Worm (Caenorhabditis elegans) whole organism, late embryonic: Measurements from ENCODE around the gene F58F6.6.

Source experiments
- C08G9.2 ChIP-seq: sonication (generic microtip); optimal IDR thresholded peaks from 2 replicates; lab custom pipeline; 2016; ENCODE audit warnings: mild to moderate bottlenecking, missing genetic modification characterization, moderate library complexity, missing compliant biosample characterization
- F13H6.1 ChIP-seq: sonication (generic microtip); optimal IDR thresholded peaks from 2 replicates; lab custom pipeline; 2016; ENCODE audit warnings: missing genetic modification characterization, missing compliant biosample characterization
- K02D7.2 ChIP-seq: sonication (generic microtip); optimal IDR thresholded peaks from 2 replicates; lab custom pipeline; 2017; ENCODE audit warnings: mild to moderate bottlenecking, missing genetic modification characterization, missing compliant biosample characterization
- K09A11.1 ChIP-seq: sonication (generic microtip); optimal IDR thresholded peaks from 2 replicates; lab custom pipeline; 2017; ENCODE audit warnings: antibody characterized with exemption, mild to moderate bottlenecking, missing genetic modification characterization, missing compliant biosample characterization; ENCODE audit not compliant: insufficient read depth
- ceh-18 ChIP-seq: sonication (generic microtip); optimal IDR thresholded peaks from 2 replicates; lab custom pipeline; 2016; ENCODE audit warnings: missing genetic modification characterization, missing compliant biosample characterization
- ceh-19 ChIP-seq: fragments of 200-800 bp; sonication (Bioruptor generic); optimal IDR thresholded peaks from 2 replicates; lab custom pipeline; 2018; ENCODE audit warnings: mild to moderate bottlenecking, missing genetic modification characterization, missing compliant biosample characterization
- ceh-22 ChIP-seq: sonication (generic microtip); optimal IDR thresholded peaks from 2 replicates; lab custom pipeline; 2017; ENCODE audit warnings: missing biosample characterization, missing genetic modification characterization
- ceh-30 ChIP-seq: fragments of 150-350 bp; optimal IDR thresholded peaks from 2 replicates; lab custom pipeline; 2014; ENCODE audit warnings: missing biosample characterization, missing genetic modification characterization
- ceh-34 ChIP-seq: sonication (generic microtip); optimal IDR thresholded peaks from 2 replicates; lab custom pipeline; 2016; ENCODE audit warnings: mild to moderate bottlenecking, missing genetic modification characterization, missing compliant biosample characterization
- ceh-48 ChIP-seq: sonication (generic microtip); optimal IDR thresholded peaks from 2 replicates; lab custom pipeline; 2016; ENCODE audit warnings: missing genetic modification characterization, inconsistent platforms, missing compliant biosample characterization
- ceh-6 ChIP-seq: fragments of 200-800 bp; sonication (Bioruptor generic); optimal IDR thresholded peaks from 2 replicates; lab custom pipeline; 2018; ENCODE audit warnings: mild to moderate bottlenecking, missing genetic modification characterization, missing compliant biosample characterization
- che-1 ChIP-seq: sonication (generic microtip); optimal IDR thresholded peaks from 2 replicates; lab custom pipeline; 2016; ENCODE audit warnings: mild to moderate bottlenecking, missing genetic modification characterization, missing compliant biosample characterization
- elt-2 ChIP-seq: sonication (generic microtip); optimal IDR thresholded peaks from 2 replicates; lab custom pipeline; 2016; ENCODE audit warnings: missing genetic modification reagents, missing genetic modification characterization, missing compliant biosample characterization
- eyg-1 ChIP-seq: sonication (generic microtip); optimal IDR thresholded peaks from 2 replicates; lab custom pipeline; 2016; ENCODE audit warnings: missing genotype, missing genetic modification characterization, missing compliant biosample characterization
- fax-1 ChIP-seq: sonication (generic microtip); optimal IDR thresholded peaks from 2 replicates; lab custom pipeline; 2016; ENCODE audit warnings: missing genotype, missing genetic modification characterization, missing compliant biosample characterization
- fkh-10 ChIP-seq: fragments of 150-350 bp; optimal IDR thresholded peaks from 2 replicates; lab custom pipeline; 2014; ENCODE audit warnings: missing biosample characterization, missing genetic modification reagents, missing genetic modification characterization
- fkh-6 ChIP-seq: sonication (generic microtip); optimal IDR thresholded peaks from 2 replicates; lab custom pipeline; 2016; ENCODE audit warnings: missing genetic modification characterization, missing compliant biosample characterization
- gmeb-2 ChIP-seq: sonication (generic microtip); optimal IDR thresholded peaks from 2 replicates; lab custom pipeline; 2016; ENCODE audit warnings: missing genetic modification characterization, inconsistent platforms, missing compliant biosample characterization
- hlh-13 ChIP-seq: fragments of 200-800 bp; sonication (Bioruptor generic); optimal IDR thresholded peaks from 2 replicates; lab custom pipeline; 2018; ENCODE audit warnings: mild to moderate bottlenecking, missing genetic modification characterization, missing compliant biosample characterization
- hlh-15 ChIP-seq: sonication (generic microtip); optimal IDR thresholded peaks from 2 replicates; lab custom pipeline; 2016; ENCODE audit warnings: missing genetic modification characterization, missing compliant biosample characterization
- hlh-8 ChIP-seq: sonication (generic microtip); optimal IDR thresholded peaks from 2 replicates; lab custom pipeline; 2016; ENCODE audit warnings: missing genotype, missing genetic modification characterization, missing compliant biosample characterization
- lim-6 ChIP-seq: sonication (generic microtip); optimal IDR thresholded peaks from 2 replicates; lab custom pipeline; 2016; ENCODE audit warnings: missing genetic modification characterization, missing compliant biosample characterization
- mec-3 ChIP-seq: sonication (generic microtip); optimal IDR thresholded peaks from 2 replicates; lab custom pipeline; 2016; ENCODE audit warnings: borderline replicate concordance, missing genetic modification characterization, missing compliant biosample characterization
- nfya-1 ChIP-seq: sonication (generic microtip); optimal IDR thresholded peaks from 2 replicates; lab custom pipeline; 2017; ENCODE audit warnings: missing genetic modification characterization, mild to moderate bottlenecking, missing compliant biosample characterization, antibody characterized with exemption, moderate library complexity
- nhr-232 ChIP-seq: sonication (generic microtip); optimal IDR thresholded peaks from 2 replicates; lab custom pipeline; 2016; ENCODE audit warnings: missing genetic modification characterization, missing compliant biosample characterization
- odd-2 ChIP-seq: sonication (generic microtip); optimal IDR thresholded peaks from 2 replicates; lab custom pipeline; 2017; ENCODE audit warnings: antibody characterized with exemption, mild to moderate bottlenecking, missing genetic modification characterization, missing compliant biosample characterization
- pag-3 ChIP-seq: sonication (generic microtip); optimal IDR thresholded peaks from 2 replicates; lab custom pipeline; 2016; ENCODE audit warnings: missing compliant biosample characterization, missing genetic modification characterization, borderline replicate concordance
- pha-2 ChIP-seq: sonication (generic microtip); optimal IDR thresholded peaks from 2 replicates; lab custom pipeline; 2017; ENCODE audit warnings: mild to moderate bottlenecking, missing genetic modification characterization, missing compliant biosample characterization
- pha-4 ChIP-seq: fragments of 150-350 bp; optimal IDR thresholded peaks from 2 replicates; lab custom pipeline; 2018; ENCODE audit warnings: missing biosample characterization, missing genetic modification reagents, missing genetic modification characterization
- ref-2 ChIP-seq: sonication (generic microtip); optimal IDR thresholded peaks from 2 replicates; lab custom pipeline; 2016; ENCODE audit warnings: missing genetic modification characterization, missing compliant biosample characterization
- rnt-1 ChIP-seq: sonication (generic microtip); optimal IDR thresholded peaks from 2 replicates; lab custom pipeline; 2016; ENCODE audit warnings: missing genetic modification characterization, missing compliant biosample characterization
- syd-9 ChIP-seq: sonication (generic microtip); optimal IDR thresholded peaks from 2 replicates; lab custom pipeline; 2016; ENCODE audit warnings: mild to moderate bottlenecking, missing genetic modification characterization, moderate library complexity, missing compliant biosample characterization
- ttx-3 ChIP-seq: sonication (generic microtip); optimal IDR thresholded peaks from 2 replicates; lab custom pipeline; 2016; ENCODE audit warnings: missing genetic modification reagents, missing genetic modification characterization, missing compliant biosample characterization
- unc-3 ChIP-seq, 2 experiments: fragments of 200-800 bp in 1 of 2; sonication (Bioruptor generic) in 1 of 2; sonication (generic microtip) in 1 of 2; conservative IDR thresholded peaks in 1 of 2; optimal IDR thresholded peaks in 1 of 2; 2 replicates each; pipeline versions ENCODE4 v1.3.6 to Lab custom; 2016 to 2022; ENCODE audit warnings: missing compliant biosample characterization in 2 of 2, missing genetic modification characterization in 2 of 2, missing genetic modification reagents in 1 of 2
- unc-42 ChIP-seq: sonication (generic microtip); optimal IDR thresholded peaks from 2 replicates; lab custom pipeline; 2016; ENCODE audit warnings: missing genotype, missing genetic modification characterization, missing compliant biosample characterization
- zip-5 ChIP-seq: sonication (generic microtip); optimal IDR thresholded peaks from 2 replicates; lab custom pipeline; 2016; ENCODE audit warnings: missing genetic modification characterization, missing compliant biosample characterization
- ztf-16 ChIP-seq: sonication (generic microtip); optimal IDR thresholded peaks from 2 replicates; lab custom pipeline; 2017; ENCODE audit warnings: missing genetic modification characterization, missing compliant biosample characterization

Gene F58F6.6

DNA sequence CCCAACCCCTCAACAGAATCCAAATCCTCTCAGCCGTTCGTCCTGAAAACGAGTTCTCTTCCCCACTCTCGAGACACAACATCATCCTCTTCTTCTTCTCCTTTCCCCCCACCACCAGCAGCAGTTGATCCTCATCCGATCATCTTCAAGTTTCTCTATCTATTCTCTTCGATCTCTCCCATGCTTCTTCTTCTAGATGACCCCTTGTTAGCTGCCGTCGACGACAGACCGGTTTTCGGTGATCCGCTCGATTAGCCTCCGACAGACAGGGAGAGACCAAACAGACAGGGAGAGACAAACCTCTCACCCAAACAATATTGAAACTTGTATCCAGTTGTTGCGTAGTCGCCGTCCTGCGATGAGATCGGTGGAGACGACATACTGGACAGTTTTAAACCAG is 30.4 kb downstream of the F58F6.6 start:
- TF ChIP-seq unc-42 (tag; lab: Kevin White, UChicago): no peak
- peak; percentile 3 for TF ChIP-seq rnt-1 (tag; lab: Kevin White, UChicago)
- TF ChIP-seq K09A11.1 (tag; lab: Kevin White, UChicago): no peak
- no peak for TF ChIP-seq hlh-15
- no peak for TF ChIP-seq K02D7.2
- peak; percentile 5 for TF ChIP-seq F13H6.1 (tag; lab: Kevin White, UChicago)
- TF ChIP-seq nfya-1 (tag; lab: Kevin White, UChicago): no peak

DNA sequence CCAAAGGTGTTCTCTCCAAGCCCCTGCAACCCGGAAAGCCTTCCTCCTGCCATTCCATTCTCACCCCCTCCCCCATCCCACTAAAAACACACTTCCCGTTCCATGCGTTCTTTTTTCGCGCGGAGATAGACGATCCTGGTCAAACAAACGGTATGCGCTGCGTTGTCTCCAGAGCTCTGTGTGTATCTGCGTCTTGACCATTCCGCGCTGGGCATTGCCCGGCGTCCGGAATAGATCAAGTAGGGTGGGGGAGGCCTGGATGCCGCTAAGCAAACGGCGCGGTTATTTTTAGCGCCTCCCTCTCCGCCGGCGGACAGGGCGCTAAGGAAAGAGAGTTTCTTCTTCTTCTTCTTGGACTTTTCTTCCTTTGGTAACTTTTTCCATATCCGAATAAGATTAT is 34.4 kb downstream of the F58F6.6 start:
- TF ChIP-seq ceh-30 (tag; lab: Kevin White, UChicago): no peak
- TF ChIP-seq nfya-1 (tag; lab: Kevin White, UChicago): no peak
- TF ChIP-seq pag-3 (tag; lab: Kevin White, UChicago): no peak
- no peak for TF ChIP-seq ref-2 (tag; lab: Kevin White, UChicago)
- no peak for TF ChIP-seq unc-3 (GFP tag; conservative IDR thresholded peaks at IDR 0.05; lab: Robert Waterston, UW)
- TF ChIP-seq unc-3 (tag; optimal IDR thresholded peaks at IDR 0.05; lab: Kevin White, UChicago): no peak
- no peak for TF ChIP-seq hlh-8 (tag; lab: Kevin White, UChicago)
- no peak for TF ChIP-seq fkh-6 (tag; lab: Kevin White, UChicago)
- TF ChIP-seq elt-2 (tag; lab: Kevin White, UChicago): no peak
- no peak for TF ChIP-seq fax-1 (tag; lab: Kevin White, UChicago)
- no peak for TF ChIP-seq mec-3 (tag; lab: Kevin White, UChicago)
- no peak for TF ChIP-seq rnt-1 (tag; lab: Kevin White, UChicago)

DNA sequence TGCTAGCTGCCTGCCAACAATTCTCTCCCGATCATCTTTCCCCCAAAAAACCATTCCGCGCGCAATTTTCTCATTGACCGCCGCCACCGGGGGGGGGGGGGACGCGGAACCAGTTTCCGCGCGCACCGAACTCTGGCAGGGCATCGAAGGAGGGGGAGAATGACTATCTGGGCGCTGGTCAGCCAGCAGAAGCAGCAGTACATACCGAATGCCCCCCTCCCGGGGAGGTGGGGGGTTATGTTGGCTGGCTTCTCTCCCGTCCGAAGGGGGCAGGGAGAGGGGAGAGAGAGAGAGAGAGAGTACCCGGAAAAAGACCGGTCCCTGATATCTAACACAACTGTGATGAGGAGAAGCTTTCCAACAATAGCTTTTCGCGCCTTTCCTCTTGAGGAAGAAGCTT is 36.8 kb downstream of the F58F6.6 start:
- TF ChIP-seq hlh-13 (GFP tag; lab: Kevin White, UChicago): peak; percentile 23
- no peak for TF ChIP-seq F13H6.1 (tag; lab: Kevin White, UChicago)
- TF ChIP-seq syd-9: no peak
- TF ChIP-seq fkh-10 (GFP tag; lab: Kevin White, UChicago): no peak
- TF ChIP-seq gmeb-2: no peak
- no peak for TF ChIP-seq ceh-34 (tag; lab: Kevin White, UChicago)
- TF ChIP-seq ceh-22 (tag; lab: Kevin White, UChicago): no peak
- no peak for TF ChIP-seq nhr-232
- no peak for TF ChIP-seq eyg-1 (tag; lab: Kevin White, UChicago)
- no peak for TF ChIP-seq fkh-6 (tag; lab: Kevin White, UChicago)
- no peak for TF ChIP-seq che-1
- no peak for TF ChIP-seq pha-4 (tag; lab: Kevin White, UChicago)
- TF ChIP-seq odd-2 (tag; lab: Kevin White, UChicago): no peak
- TF ChIP-seq ceh-19 (GFP tag; lab: Kevin White, UChicago): no peak
- no peak for TF ChIP-seq K09A11.1 (tag; lab: Kevin White, UChicago)
- no peak for TF ChIP-seq ztf-16 (tag; lab: Kevin White, UChicago)
- no peak for TF ChIP-seq pha-2 (tag; lab: Kevin White, UChicago)
- TF ChIP-seq ceh-48: no peak
- TF ChIP-seq ceh-18 (tag; lab: Kevin White, UChicago): no peak
- no peak for TF ChIP-seq elt-2 (tag; lab: Kevin White, UChicago)
- 0 out of 2 replicates have a peak, but pooled peaks have one; percentile 4 for TF ChIP-seq unc-3 (GFP tag; conservative IDR thresholded peaks at IDR 0.05; lab: Robert Waterston, UW)
- no peak for TF ChIP-seq unc-3 (tag; optimal IDR thresholded peaks at IDR 0.05; lab: Kevin White, UChicago)
- no peak for TF ChIP-seq ttx-3 (tag; lab: Kevin White, UChicago)
- no peak for TF ChIP-seq lim-6 (tag; lab: Kevin White, UChicago)
- peak; percentile 41 for TF ChIP-seq ceh-6 (GFP tag; lab: Kevin White, UChicago)
- TF ChIP-seq zip-5 (tag; lab: Kevin White, UChicago): no peak

DNA sequence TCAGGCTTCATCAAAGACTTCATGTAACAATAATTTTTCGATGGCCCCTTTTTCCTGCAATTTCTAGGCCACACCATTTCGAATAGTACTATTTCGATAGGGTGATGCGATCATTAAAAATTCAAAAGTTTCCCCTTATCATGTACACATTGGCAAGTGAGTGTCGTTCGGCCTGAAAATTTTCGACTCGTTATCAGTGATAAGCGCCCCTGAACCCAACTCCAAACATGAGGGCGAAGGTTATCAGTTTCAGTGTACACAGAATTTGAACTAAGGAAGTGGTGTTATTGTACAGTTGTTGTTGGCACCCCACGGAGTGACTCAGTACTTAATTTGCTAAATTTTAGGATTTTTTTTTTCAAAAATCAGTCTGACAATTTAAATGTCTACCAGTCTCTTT is 38.1 kb downstream of the F58F6.6 start:
- TF ChIP-seq fkh-10 (GFP tag; lab: Kevin White, UChicago) (no peak), C08G9.2 (no peak), ceh-22 (tag; lab: Kevin White, UChicago) (no peak), unc-42 (tag; lab: Kevin White, UChicago) (no peak), elt-2 (tag; lab: Kevin White, UChicago) (peak; percentile 92)
